Worm (Caenorhabditis elegans): ENCODE measurements around the gene T15B7.14.

The T15B7.14 gene

ce11 chrV:6876763-6877515 lies 41.8 kb upstream of the T15B7.14 start:
- no peak for TF ChIP-seq tbx-2 (tag; optimal IDR thresholded peaks at IDR 0.05)
- TF ChIP-seq pqm-1 (tag; optimal IDR thresholded peaks at IDR 0.05): no peak
- peak; percentile 21 for TF ChIP-seq unc-62 (GFP tag; optimal IDR thresholded peaks at IDR 0.05)
- TF ChIP-seq hmg-11 (tag; optimal IDR thresholded peaks at IDR 0.05): peak; percentile 25
- TF ChIP-seq lin-15B (tag; optimal IDR thresholded peaks at IDR 0.05): no peak
- no peak for TF ChIP-seq elt-3 (tag; optimal IDR thresholded peaks at IDR 0.05)
- TF ChIP-seq ama-1 (optimal IDR thresholded peaks at IDR 0.05): no peak
- no peak for TF ChIP-seq fkh-2 (tag; optimal IDR thresholded peaks at IDR 0.05)
- no peak for TF ChIP-seq jun-1 (tag; optimal IDR thresholded peaks at IDR 0.05)
- TF ChIP-seq egl-27 (tag; optimal IDR thresholded peaks at IDR 0.05): peak; percentile 1
- TF ChIP-seq ceh-28 (tag; optimal IDR thresholded peaks at IDR 0.05): peak; percentile 39
- TF ChIP-seq ceh-9 (tag; optimal IDR thresholded peaks at IDR 0.05): no peak
- no peak for TF ChIP-seq nhr-23 (tag; optimal IDR thresholded peaks at IDR 0.05)
- TF ChIP-seq nfya-1 (tag; optimal IDR thresholded peaks at IDR 0.05; ENCODE audit: insufficient read depth): no peak
- no peak for TF ChIP-seq nhr-12 (tag; optimal IDR thresholded peaks at IDR 0.05)
- peak; percentile 86 for TF ChIP-seq pha-4 (tag; optimal IDR thresholded peaks at IDR 0.05)
- no peak for TF ChIP-seq R02D3.7 (tag; optimal IDR thresholded peaks at IDR 0.05)
- TF ChIP-seq ztf-11 (tag; optimal IDR thresholded peaks at IDR 0.05): no peak
- no peak for TF ChIP-seq nhr-43 (tag; optimal IDR thresholded peaks at IDR 0.05; ENCODE audit: poor library complexity, severe bottlenecking)
- TF ChIP-seq elt-1 (tag; optimal IDR thresholded peaks at IDR 0.05): peak; percentile 55
- peak; percentile 10 for TF ChIP-seq lin-39 (tag; optimal IDR thresholded peaks at IDR 0.05)
- TF ChIP-seq aly-2 (tag; optimal IDR thresholded peaks at IDR 0.05): no peak
- no peak for TF ChIP-seq sea-2 (GFP tag; optimal IDR thresholded peaks at IDR 0.05)
- no peak for TF ChIP-seq nhr-11 (tag; optimal IDR thresholded peaks at IDR 0.05)
- TF ChIP-seq unc-39 (tag; optimal IDR thresholded peaks at IDR 0.05): no peak
- TF ChIP-seq fkh-10 (GFP tag; optimal IDR thresholded peaks at IDR 0.05): no peak
- TF ChIP-seq snpc-4 (tag; optimal IDR thresholded peaks at IDR 0.05): no peak
- TF ChIP-seq ztf-4 (tag; optimal IDR thresholded peaks at IDR 0.05): no peak
- no peak for TF ChIP-seq nhr-67 (tag; optimal IDR thresholded peaks at IDR 0.05)
- TF ChIP-seq lsy-12 (tag; optimal IDR thresholded peaks at IDR 0.05): no peak
- TF ChIP-seq elt-2 (tag; optimal IDR thresholded peaks at IDR 0.05): no peak
- peak; percentile 67 for TF ChIP-seq nhr-25 (tag; optimal IDR thresholded peaks at IDR 0.05)
- TF ChIP-seq ZK546.5 (tag; optimal IDR thresholded peaks at IDR 0.05): no peak
- TF ChIP-seq skn-1 (tag; optimal IDR thresholded peaks at IDR 0.05): no peak

ce11 chrV:6875795-6876194 lies 40.7 kb upstream of the T15B7.14 start:
- TF ChIP-seq nhr-11 (tag; optimal IDR thresholded peaks at IDR 0.05) (no peak), hmg-11 (tag; optimal IDR thresholded peaks at IDR 0.05) (peak; percentile 7), eor-1 (tag; optimal IDR thresholded peaks at IDR 0.05) (no peak), fkh-2 (tag; optimal IDR thresholded peaks at IDR 0.05) (no peak)

- TF ChIP-seq skn-1 (tag; optimal IDR thresholded peaks at IDR 0.05): no peak
- TF ChIP-seq lsy-12 (tag; optimal IDR thresholded peaks at IDR 0.05): no peak
- peak; percentile 35 for TF ChIP-seq pha-4 (tag; optimal IDR thresholded peaks at IDR 0.05)
- no peak for TF ChIP-seq ceh-82 (tag; optimal IDR thresholded peaks at IDR 0.05)
- no peak for TF ChIP-seq nhr-28 (tag; optimal IDR thresholded peaks at IDR 0.05)
- TF ChIP-seq aly-2 (tag; optimal IDR thresholded peaks at IDR 0.05): no peak
Measured at ce11 chrV:6874735-6875134, 39.6 kb upstream of the T15B7.14 start.

ce11 chrV:6870004-6870403 lies 34.9 kb upstream of the T15B7.14 start, which contains the start of gene frpr-18:
Gene frpr-18, plus strand, starts transcription at chrV:6870304.
- TF ChIP-seq ceh-9 (tag; optimal IDR thresholded peaks at IDR 0.05) (no peak), nhr-237 (tag; optimal IDR thresholded peaks at IDR 0.05) (no peak)

Measured in whole organism, L3 larva.